Worm (Caenorhabditis elegans) whole organism, L2 larva: Measurements from ENCODE around the gene M70.5.

Experiments used
- C34F6.9 ChIP-seq: fragments of 150-350 bp; optimal IDR thresholded peaks from 2 replicates; lab custom pipeline; 2014; ENCODE audit warnings: missing biosample characterization, missing genetic modification characterization
- R02D3.7 ChIP-seq: fragments of 150-350 bp; optimal IDR thresholded peaks from 2 replicates; lab custom pipeline; 2014; ENCODE audit warnings: missing biosample characterization, missing genetic modification characterization
- Y55F3AM.14 ChIP-seq: fragments of 200-800 bp; sonication (Bioruptor generic); optimal IDR thresholded peaks from 2 replicates; lab custom pipeline; 2018; ENCODE audit warnings: mild to moderate bottlenecking, missing genetic modification characterization, missing compliant biosample characterization
- ZK546.5 ChIP-seq: sonication (generic microtip); optimal IDR thresholded peaks from 2 replicates; lab custom pipeline; 2017; ENCODE audit warnings: missing biosample characterization, missing genetic modification characterization
- alr-1 ChIP-seq: fragments of 150-350 bp; optimal IDR thresholded peaks from 2 replicates; lab custom pipeline; 2014; ENCODE audit warnings: missing biosample characterization, missing genetic modification characterization
- ama-1 ChIP-seq: fragments of 150-350 bp; optimal IDR thresholded peaks from 2 replicates; lab custom pipeline; 2018; ENCODE audit warnings: inconsistent platforms
- blmp-1 ChIP-seq: sonication (generic microtip); optimal IDR thresholded peaks from 2 replicates; lab custom pipeline; 2017; ENCODE audit warnings: missing genetic modification characterization, mild to moderate bottlenecking, missing compliant biosample characterization, antibody characterized with exemption, moderate library complexity; ENCODE audit not compliant: insufficient read depth
- ceh-16 ChIP-seq: fragments of 150-350 bp; optimal IDR thresholded peaks from 2 replicates; lab custom pipeline; 2014; ENCODE audit warnings: missing biosample characterization, missing genetic modification characterization
- ceh-82 ChIP-seq: fragments of 150-350 bp; optimal IDR thresholded peaks from 2 replicates; lab custom pipeline; 2014; ENCODE audit warnings: missing biosample characterization, missing genetic modification characterization
- crh-2 ChIP-seq: sonication (generic microtip); optimal IDR thresholded peaks from 2 replicates; lab custom pipeline; 2017; ENCODE audit warnings: missing biosample characterization, missing genetic modification characterization
- egl-27 ChIP-seq: sonication (generic microtip); optimal IDR thresholded peaks from 3 replicates; lab custom pipeline; 2017; ENCODE audit warnings: missing biosample characterization, missing genetic modification reagents, missing genetic modification characterization
- elt-1 ChIP-seq: fragments of 150-350 bp; optimal IDR thresholded peaks from 2 replicates; lab custom pipeline; 2014; ENCODE audit warnings: missing biosample characterization, missing genetic modification characterization
- elt-3 ChIP-seq: sonication (generic microtip); optimal IDR thresholded peaks from 2 replicates; lab custom pipeline; 2017; ENCODE audit warnings: missing biosample characterization, missing genetic modification characterization
- fos-1 ChIP-seq: fragments of 150-350 bp; optimal IDR thresholded peaks from 2 replicates; lab custom pipeline; 2014; ENCODE audit warnings: missing biosample characterization, missing genetic modification characterization
- gmeb-1 ChIP-seq: fragments of 150-350 bp; optimal IDR thresholded peaks from 2 replicates; lab custom pipeline; 2014; ENCODE audit warnings: missing biosample characterization, missing genetic modification characterization
- lin-11 ChIP-seq: fragments of 150-350 bp; sonication (generic microtip); optimal IDR thresholded peaks from 2 replicates; lab custom pipeline; 2014; ENCODE audit warnings: missing biosample characterization, missing genetic modification characterization, inconsistent platforms, mixed read lengths
- lin-13 ChIP-seq: fragments of 150-350 bp; optimal IDR thresholded peaks from 2 replicates; lab custom pipeline; 2014; ENCODE audit warnings: missing biosample characterization, missing genetic modification reagents, missing genetic modification characterization
- lin-39 ChIP-seq: fragments of 150-350 bp; optimal IDR thresholded peaks from 2 replicates; lab custom pipeline; 2014; ENCODE audit warnings: missing biosample characterization, missing genetic modification reagents, missing genetic modification characterization
- nhr-10 ChIP-seq: sonication (generic microtip); optimal IDR thresholded peaks from 2 replicates; lab custom pipeline; 2017; ENCODE audit warnings: missing biosample characterization, missing genetic modification characterization
- nhr-12 ChIP-seq: fragments of 150-350 bp; optimal IDR thresholded peaks from 2 replicates; lab custom pipeline; 2014; ENCODE audit warnings: missing biosample characterization, missing genetic modification characterization
- nhr-21 ChIP-seq: fragments of 150-350 bp; optimal IDR thresholded peaks from 2 replicates; lab custom pipeline; 2014; ENCODE audit warnings: missing biosample characterization, missing genetic modification characterization
- nhr-23 ChIP-seq: fragments of 150-350 bp; optimal IDR thresholded peaks from 2 replicates; lab custom pipeline; 2014; ENCODE audit warnings: missing biosample characterization, missing genetic modification reagents, missing genetic modification characterization
- nhr-237 ChIP-seq: fragments of 150-350 bp; optimal IDR thresholded peaks from 2 replicates; lab custom pipeline; 2014; ENCODE audit warnings: missing biosample characterization, missing genetic modification characterization
- nhr-25 ChIP-seq: fragments of 150-350 bp; sonication (generic microtip); optimal IDR thresholded peaks from 3 replicates; lab custom pipeline; 2014; ENCODE audit warnings: missing biosample characterization, missing genetic modification characterization
- nhr-6 ChIP-seq: fragments of 150-350 bp; optimal IDR thresholded peaks from 2 replicates; lab custom pipeline; 2014; ENCODE audit warnings: missing biosample characterization, missing genetic modification characterization
- nhr-77 ChIP-seq: fragments of 150-350 bp; optimal IDR thresholded peaks from 2 replicates; lab custom pipeline; 2014; ENCODE audit warnings: missing biosample characterization, missing genetic modification characterization
- peb-1 ChIP-seq: fragments of 150-350 bp; optimal IDR thresholded peaks from 2 replicates; lab custom pipeline; 2014; ENCODE audit warnings: missing biosample characterization, missing genetic modification characterization
- sma-3 ChIP-seq: sonication (generic microtip); optimal IDR thresholded peaks from 2 replicates; lab custom pipeline; 2016; ENCODE audit warnings: missing genetic modification reagents, missing genetic modification characterization, missing compliant biosample characterization
- sma-9 ChIP-seq, 2 experiments: fragments of 150-350 bp in 1 of 2; sonication (generic microtip) in 1 of 2; optimal IDR thresholded peaks; 2 replicates each; lab custom pipeline; 2014 to 2016; ENCODE audit warnings: missing genetic modification characterization in 2 of 2, mild to moderate bottlenecking in 1 of 2, missing biosample characterization in 1 of 2, missing compliant biosample characterization in 1 of 2, missing genetic modification reagents in 1 of 2, moderate library complexity in 1 of 2
- unc-39 ChIP-seq: fragments of 150-350 bp; optimal IDR thresholded peaks from 2 replicates; lab custom pipeline; 2014; ENCODE audit warnings: missing biosample characterization, missing genetic modification characterization
- unc-55 ChIP-seq: fragments of 150-350 bp; sonication (generic microtip); optimal IDR thresholded peaks from 3 replicates; lab custom pipeline; 2014; ENCODE audit warnings: missing biosample characterization, missing genetic modification reagents, missing genetic modification characterization
- unc-62 ChIP-seq: fragments of 150-350 bp; optimal IDR thresholded peaks from 2 replicates; lab custom pipeline; 2014; ENCODE audit warnings: missing biosample characterization, missing genetic modification reagents, missing genetic modification characterization
- zag-1 ChIP-seq: fragments of 150-350 bp; optimal IDR thresholded peaks from 2 replicates; lab custom pipeline; 2014; ENCODE audit warnings: missing biosample characterization, missing genetic modification characterization
- ztf-1 ChIP-seq: fragments of 200-800 bp; sonication (Bioruptor generic); conservative IDR thresholded peaks from 2 replicates; pipeline ENCODE4 v1.3.6; 2022; ENCODE audit warnings: missing genetic modification characterization, missing compliant biosample characterization
- ztf-11 ChIP-seq: sonication (generic microtip); optimal IDR thresholded peaks from 2 replicates; lab custom pipeline; 2017; ENCODE audit warnings: missing biosample characterization, missing genetic modification characterization
- ztf-4 ChIP-seq: fragments of 150-350 bp; optimal IDR thresholded peaks from 2 replicates; lab custom pipeline; 2014; ENCODE audit warnings: missing biosample characterization, missing genetic modification characterization

Gene M70.5

DNA sequence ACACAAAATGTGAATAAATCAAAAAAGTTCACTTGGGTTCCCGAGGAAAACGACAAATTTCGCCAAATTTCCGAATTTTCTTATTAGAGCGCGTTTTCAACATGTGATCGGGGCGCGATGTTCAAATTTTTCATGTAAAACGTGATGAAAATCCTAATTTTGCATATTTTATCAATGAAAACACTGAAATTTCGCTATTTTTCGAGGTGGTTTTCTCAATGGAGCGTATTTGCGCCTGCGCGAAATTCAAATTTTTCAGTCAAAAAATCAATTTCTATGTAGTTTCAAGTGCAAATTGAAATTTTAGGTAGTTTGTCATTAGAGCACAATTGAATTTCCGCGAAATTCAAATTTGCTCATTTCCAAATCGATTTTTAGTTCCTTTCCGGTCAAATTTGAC is 32.0 kb upstream of the M70.5 start:
- TF ChIP-seq sma-9 (GFP tag; optimal IDR thresholded peaks at IDR 0.05; lab: Kevin White, UChicago) (no peak), sma-9 (tag; optimal IDR thresholded peaks at IDR 0.05; lab: Kevin White, UChicago) (no peak), nhr-77 (no peak), C34F6.9 (tag; lab: Kevin White, UChicago) (no peak), ceh-16 (tag; lab: Kevin White, UChicago) (no peak), nhr-23 (tag; lab: Kevin White, UChicago) (no peak), ama-1 (no peak), ceh-82 (tag; lab: Kevin White, UChicago) (no peak), nhr-6 (tag; lab: Kevin White, UChicago) (no peak), nhr-10 (tag; lab: Kevin White, UChicago) (no peak), blmp-1 (tag; lab: Kevin White, UChicago) (no peak), lin-39 (tag; lab: Kevin White, UChicago) (no peak), elt-3 (tag; lab: Kevin White, UChicago) (no peak), peb-1 (tag; lab: Kevin White, UChicago) (no peak), nhr-12 (tag; lab: Kevin White, UChicago) (no peak), Y55F3AM.14 (GFP tag; lab: Kevin White, UChicago) (no peak), ztf-4 (tag; lab: Kevin White, UChicago) (no peak), ztf-11 (no peak), R02D3.7 (tag; lab: Kevin White, UChicago) (no peak)

ce11 chrIV:2306447-2306846 is 31.0 kb upstream of the M70.5 start, which contains the start of gene mksr-2:
Gene mksr-2 (minus strand): TSS chrIV:2306547.
- TF ChIP-seq fos-1 (tag; lab: Kevin White, UChicago) (no peak), ztf-1 (GFP tag; lab: Robert Waterston, UW) (no peak), unc-62 (GFP tag; lab: Kevin White, UChicago) (no peak), elt-1 (no peak), unc-39 (no peak), Y55F3AM.14 (GFP tag; lab: Kevin White, UChicago) (no peak), elt-3 (tag; lab: Kevin White, UChicago) (no peak)

- TF ChIP-seq zag-1 (tag; lab: Kevin White, UChicago) (no peak), ztf-11 (no peak), lin-13 (GFP tag; lab: Kevin White, UChicago) (no peak), ama-1 (no peak), C34F6.9 (tag; lab: Kevin White, UChicago) (no peak), unc-55 (GFP tag; lab: Kevin White, UChicago) (no peak), nhr-10 (tag; lab: Kevin White, UChicago) (no peak), lin-11 (tag; lab: Kevin White, UChicago) (no peak), alr-1 (tag; lab: Kevin White, UChicago) (no peak), ceh-16 (tag; lab: Kevin White, UChicago) (no peak), lin-39 (tag; lab: Kevin White, UChicago) (no peak), unc-39 (no peak), ztf-1 (GFP tag; lab: Robert Waterston, UW) (no peak), sma-9 (GFP tag; optimal IDR thresholded peaks at IDR 0.05; lab: Kevin White, UChicago) (no peak), sma-9 (tag; optimal IDR thresholded peaks at IDR 0.05; lab: Kevin White, UChicago) (no peak), gmeb-1 (tag; lab: Kevin White, UChicago) (no peak)
Measured at ce11 chrIV:2300186-2300585, 24.8 kb upstream of the M70.5 start, which contains the start of gene lin-1. Gene lin-1 (minus strand): TSS chrIV:2300286.

- no peak for TF ChIP-seq nhr-77
Measured at ce11 chrIV:2298388-2298787, 23.0 kb upstream of the M70.5 start.

DNA sequence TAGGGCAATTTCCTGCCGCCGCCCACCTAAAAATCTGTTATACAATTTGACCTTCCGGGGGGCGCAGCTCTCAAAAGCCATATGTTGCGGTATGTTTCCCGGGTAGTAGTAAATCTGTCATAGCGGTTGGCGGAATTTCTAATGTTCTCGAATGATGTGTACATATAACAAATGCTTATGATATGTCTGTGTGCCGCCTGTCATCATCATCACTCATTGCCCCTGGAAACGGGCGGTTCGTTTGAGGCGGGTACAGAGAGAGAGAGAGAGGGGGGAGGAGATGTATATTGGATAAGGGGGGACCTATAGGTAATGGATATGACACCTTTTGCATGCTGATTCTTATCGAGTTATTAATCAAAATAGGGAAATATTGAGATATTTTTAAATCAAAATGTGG is 21.2 kb upstream of the M70.5 start:
- TF ChIP-seq nhr-21 (tag; lab: Kevin White, UChicago) (no peak), nhr-10 (tag; lab: Kevin White, UChicago) (no peak), alr-1 (tag; lab: Kevin White, UChicago) (no peak), lin-13 (GFP tag; lab: Kevin White, UChicago) (no peak), sma-3 (GFP tag; lab: Kevin White, UChicago) (no peak), nhr-237 (tag; lab: Kevin White, UChicago) (no peak), crh-2 (tag; lab: Kevin White, UChicago) (no peak), unc-39 (no peak), nhr-25 (tag; lab: Kevin White, UChicago) (no peak), lin-11 (tag; lab: Kevin White, UChicago) (no peak), ZK546.5 (no peak), egl-27 (tag; lab: Kevin White, UChicago) (no peak), R02D3.7 (tag; lab: Kevin White, UChicago) (no peak)
